Fruit fly (Drosophila melanogaster): ENCODE measurements around the gene Uch.

Uch gene

DNA sequence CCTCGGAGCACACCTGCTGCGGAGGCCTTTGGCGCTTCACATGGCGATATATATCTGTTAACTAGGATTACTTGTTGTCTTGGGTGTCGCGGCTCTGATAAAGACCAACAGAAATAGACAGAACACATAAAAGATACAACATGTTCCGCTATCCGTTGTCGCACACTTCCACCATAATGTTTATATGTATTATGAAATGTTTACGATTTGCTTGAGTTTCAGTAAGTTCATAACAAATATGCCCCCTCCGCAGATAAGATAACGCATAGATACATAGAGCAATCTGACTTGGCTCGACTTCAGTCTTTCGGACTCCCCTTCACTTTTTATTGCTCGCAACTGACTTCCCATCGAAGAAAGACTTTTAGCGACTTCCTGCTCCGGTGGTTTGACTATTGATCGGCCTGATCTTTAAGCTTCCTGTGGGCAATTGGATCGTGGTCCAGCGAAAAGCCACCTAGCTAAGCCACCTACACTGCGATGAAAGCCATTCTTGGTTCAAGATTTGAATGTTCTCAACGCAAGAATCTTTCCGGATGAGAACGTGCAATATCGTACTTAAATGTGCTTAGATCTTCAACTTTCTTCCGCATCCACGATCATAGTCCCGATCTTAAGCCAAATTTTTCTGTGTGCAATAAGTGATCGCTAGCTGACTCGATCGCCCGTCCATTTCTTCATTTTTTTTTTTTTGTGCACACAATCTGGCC is 45.7 kb downstream of the Uch start (continued):
- TF ChIP-seq Med (GFP tag) (peak; percentile 72), tio (GFP tag; optimal IDR thresholded peaks at IDR 0.05) (no peak), pnt (GFP tag; optimal IDR thresholded peaks at IDR 0.05) (no peak), CG2889 (GFP tag; IDR thresholded peaks at IDR 0.05) (no peak), trem (tag; optimal IDR thresholded peaks at IDR 0.05) (no peak), Ets65A (GFP tag) (no peak), p53 (GFP tag; optimal IDR thresholded peaks at IDR 0.05) (no peak), NK7.1 (GFP tag; optimal IDR thresholded peaks at IDR 0.05) (no peak), lola (GFP tag; optimal IDR thresholded peaks at IDR 0.05) (no peak), Opbp (GFP tag; IDR thresholded peaks at IDR 0.05; ENCODE audit: partially characterized antibody) (no peak), CG17568 (GFP tag; optimal IDR thresholded peaks at IDR 0.05) (peak; percentile 74), corto (GFP tag; optimal IDR thresholded peaks at IDR 0.05) (no peak), CG8290 (GFP tag; optimal IDR thresholded peaks at IDR 0.05) (no peak), CG8290 (tag; optimal IDR thresholded peaks at IDR 0.05) (peak in 1 of 2 experiments; percentile 57), wor (GFP tag; IDR thresholded peaks at IDR 0.05) (no peak), CG8388 (GFP tag; optimal IDR thresholded peaks at IDR 0.05) (no peak), Ada2b (GFP tag; IDR thresholded peaks at IDR 0.05) (no peak), dm (GFP tag; optimal IDR thresholded peaks at IDR 0.05) (no peak), CG13424 (tag; optimal IDR thresholded peaks at IDR 0.05) (peak; percentile 32), slou (GFP tag; optimal IDR thresholded peaks at IDR 0.05) (no peak), ranshi (GFP tag; IDR thresholded peaks at IDR 0.05) (no peak), CG7357 (GFP tag; IDR thresholded peaks at IDR 0.05) (no peak), Mrtf (GFP tag; IDR thresholded peaks at IDR 0.05) (no peak), Hr78 (GFP tag; optimal IDR thresholded peaks at IDR 0.05) (no peak), CG2712 (tag; optimal IDR thresholded peaks at IDR 0.05) (peak; percentile 13), Tbp (GFP tag; optimal IDR thresholded peaks at IDR 0.05) (no peak), GATAe (GFP tag; conservative IDR thresholded peaks at IDR 0.05) (peak; percentile 82), CG1603 (tag; optimal IDR thresholded peaks at IDR 0.05) (peak; percentile 38), ERR (GFP tag; optimal IDR thresholded peaks at IDR 0.05) (no peak), pho (GFP tag; optimal IDR thresholded peaks at IDR 0.05) (no peak), insv (GFP tag; optimal IDR thresholded peaks at IDR 0.05) (no peak), hkb (optimal IDR thresholded peaks at IDR 0.05) (no peak), hkb (GFP tag; IDR thresholded peaks at IDR 0.05) (peak; percentile 46), run (tag; optimal IDR thresholded peaks at IDR 0.05) (peak; percentile 40), sr (GFP tag; IDR thresholded peaks at IDR 0.05) (no peak), CG1647 (GFP tag; optimal IDR thresholded peaks at IDR 0.05) (no peak), CG7745 (tag; optimal IDR thresholded peaks at IDR 0.05) (peak; percentile 16), CG15601 (tag; optimal IDR thresholded peaks at IDR 0.05) (peak; percentile 41), bigmax (GFP tag; optimal IDR thresholded peaks at IDR 0.05) (no peak), ttk (GFP tag; IDR thresholded peaks at IDR 0.05) (no peak), CG8478 (optimal IDR thresholded peaks at IDR 0.05) (no peak), CG3995 (GFP tag; optimal IDR thresholded peaks at IDR 0.05) (no peak), Fer2 (tag; optimal IDR thresholded peaks at IDR 0.05) (no peak), nerfin-2 (GFP tag; IDR thresholded peaks at IDR 0.05; ENCODE audit: partially characterized antibody) (no peak), CG34224 (GFP tag; IDR thresholded peaks at IDR 0.05; ENCODE audit: partially characterized antibody) (no peak), Taf1 (GFP tag; IDR thresholded peaks at IDR 0.05) (no peak), CG1529 (GFP tag; optimal IDR thresholded peaks at IDR 0.05) (peak; percentile 17), CG11696 (GFP tag; IDR thresholded peaks at IDR 0.05) (no peak), shn (GFP tag; optimal IDR thresholded peaks at IDR 0.05) (no peak), Vsx1 (GFP tag; optimal IDR thresholded peaks at IDR 0.05) (no peak), Aef1 (GFP tag; IDR thresholded peaks at IDR 0.05) (no peak), tna (GFP tag; IDR thresholded peaks at IDR 0.05; ENCODE audit: partially characterized antibody) (no peak)
